Worm (Caenorhabditis elegans) whole organism, midembryonic: ENCODE results near the gene F02A9.7.

Experiments used
- T22C8.4 ChIP-seq: fragments of 200-800 bp; sonication (Bioruptor generic); IDR thresholded peaks from 2 replicates; pipeline ENCODE4 v1.3.6; 2022; ENCODE audit warnings: missing genetic modification characterization, missing compliant biosample characterization
- cog-1 ChIP-seq: sonication (generic microtip); optimal IDR thresholded peaks from 2 replicates; lab custom pipeline; 2016; ENCODE audit warnings: missing genetic modification characterization, missing compliant biosample characterization

DNA sequence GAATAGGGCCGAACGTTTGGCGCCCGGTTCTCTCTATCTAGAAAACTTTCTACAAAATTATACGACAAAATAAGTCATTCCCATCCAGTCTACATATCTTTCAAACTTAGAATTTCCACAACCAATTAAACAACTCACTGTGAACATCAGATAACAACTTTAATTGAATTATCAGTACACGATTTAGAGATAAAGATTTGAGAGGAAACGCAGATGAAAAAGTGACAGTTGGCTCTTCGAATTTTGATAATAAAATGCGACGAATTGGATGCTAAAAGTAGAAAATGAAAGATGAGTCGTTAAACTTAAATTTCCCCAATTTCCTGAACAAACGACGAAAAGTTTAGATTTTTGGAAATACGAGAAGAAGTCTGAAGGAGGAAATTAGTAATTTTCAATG is 40.4 kb downstream of the F02A9.7 start:
- TF ChIP-seq cog-1 (tag; lab: Kevin White, UChicago) (no peak), T22C8.4 (GFP tag; lab: Robert Waterston, UW) (no peak)
